Worm (Caenorhabditis elegans): ENCODE data around the gene Y43F8B.22.

- TF ChIP-seq mdl-1 (tag; optimal IDR thresholded peaks at IDR 0.05) (peak; percentile 98 to 99), nhr-12 (tag; optimal IDR thresholded peaks at IDR 0.05) (no peak), ZK546.5 (tag; optimal IDR thresholded peaks at IDR 0.05) (no peak), nhr-11 (tag; optimal IDR thresholded peaks at IDR 0.05) (no peak), nhr-237 (tag; optimal IDR thresholded peaks at IDR 0.05) (no peak), ztf-11 (tag; optimal IDR thresholded peaks at IDR 0.05) (no peak), unc-62 (GFP tag; optimal IDR thresholded peaks at IDR 0.05) (peak; percentile 63), snpc-4 (tag; optimal IDR thresholded peaks at IDR 0.05) (peak; percentile 63), ceh-16 (tag; optimal IDR thresholded peaks at IDR 0.05) (peak; percentile 62), nhr-25 (tag; optimal IDR thresholded peaks at IDR 0.05) (peak; percentile 98)
These were observed 46.5 kb downstream of the Y43F8B.22 start for ce11 chrV:19529168-19529567.
